Worm (Caenorhabditis elegans) whole organism, midembryonic: ENCODE measurements around the gene B0507.6.
"Not testable (repeated sequence)": the region's sequence is repeated elsewhere in the genome, so short reads cannot be mapped to it uniquely, and the experiment has no call there.

Experiments used
- T22C8.4 ChIP-seq: fragments of 200-800 bp; sonication (Bioruptor generic); IDR thresholded peaks from 2 replicates; pipeline ENCODE4 v1.3.6; 2022; ENCODE audit warnings: missing genetic modification characterization, missing compliant biosample characterization
- cog-1 ChIP-seq: sonication (generic microtip); optimal IDR thresholded peaks from 2 replicates; lab custom pipeline; 2016; ENCODE audit warnings: missing genetic modification characterization, missing compliant biosample characterization
- flt-1 ChIP-seq: fragments of 200-800 bp; sonication (Bioruptor generic); IDR thresholded peaks from 2 replicates; pipeline ENCODE4 v1.3.6; 2022; ENCODE audit warnings: missing genetic modification characterization, missing compliant biosample characterization
- klf-2 ChIP-seq: fragments of 200-800 bp; sonication (Bioruptor generic); conservative IDR thresholded peaks from 2 replicates; pipeline ENCODE4 v1.3.6; 2022; ENCODE audit warnings: missing genetic modification reagents, missing genetic modification characterization, missing compliant biosample characterization
- med-1 ChIP-seq: sonication (generic microtip); optimal IDR thresholded peaks from 2 replicates; lab custom pipeline; 2017; ENCODE audit warnings: missing genetic modification characterization, mild to moderate bottlenecking, missing compliant biosample characterization, antibody characterized with exemption, missing genetic modification reagents; ENCODE audit not compliant: insufficient read depth
- ref-1 ChIP-seq: fragments of 200-800 bp; sonication (Bioruptor generic); conservative IDR thresholded peaks from 2 replicates; pipeline ENCODE4 v1.3.6; 2022; ENCODE audit warnings: missing genetic modification reagents, missing genetic modification characterization, missing compliant biosample characterization
- tab-1 ChIP-seq: fragments of 200-800 bp; sonication (Bioruptor generic); IDR thresholded peaks from 2 replicates; pipeline ENCODE4 v1.3.6; 2022; ENCODE audit warnings: missing genetic modification characterization, missing compliant biosample characterization
- ztf-23 ChIP-seq: fragments of 200-800 bp; sonication (Bioruptor generic); IDR thresholded peaks from 2 replicates; pipeline ENCODE4 v1.3.6; 2022; ENCODE audit warnings: missing genetic modification reagents, missing genetic modification characterization, missing compliant biosample characterization
- ztf-29 ChIP-seq: fragments of 200-800 bp; sonication (Bioruptor generic); IDR thresholded peaks from 2 replicates; pipeline ENCODE4 v1.3.6; 2022; ENCODE audit warnings: missing genetic modification reagents, missing genetic modification characterization, missing compliant biosample characterization

Gene B0507.6

ce11 chrV:8745858-8746257 is at the start of gene B0507.6:
TSS of gene B0507.6 (plus strand) at chrV:8746158.
- no peak for TF ChIP-seq tab-1 (GFP tag; lab: Robert Waterston, UW)
- no peak for TF ChIP-seq klf-2 (GFP tag; lab: Robert Waterston, UW)
- TF ChIP-seq flt-1 (GFP tag; lab: Robert Waterston, UW), result no peak
- no peak for TF ChIP-seq ztf-29 (GFP tag; lab: Robert Waterston, UW)
- TF ChIP-seq cog-1 (tag; lab: Kevin White, UChicago), result no peak
- TF ChIP-seq ztf-23 (GFP tag; lab: Robert Waterston, UW), result no peak

ce11 chrV:8696218-8696617 is 49.7 kb upstream of the B0507.6 start, which contains the start of gene ZC190.10:
TSS of gene ZC190.10 (minus strand) at chrV:8696318.
- not testable (repeated sequence) for TF ChIP-seq tab-1 (GFP tag; lab: Robert Waterston, UW); ref-1; klf-2 (GFP tag; lab: Robert Waterston, UW)

DNA sequence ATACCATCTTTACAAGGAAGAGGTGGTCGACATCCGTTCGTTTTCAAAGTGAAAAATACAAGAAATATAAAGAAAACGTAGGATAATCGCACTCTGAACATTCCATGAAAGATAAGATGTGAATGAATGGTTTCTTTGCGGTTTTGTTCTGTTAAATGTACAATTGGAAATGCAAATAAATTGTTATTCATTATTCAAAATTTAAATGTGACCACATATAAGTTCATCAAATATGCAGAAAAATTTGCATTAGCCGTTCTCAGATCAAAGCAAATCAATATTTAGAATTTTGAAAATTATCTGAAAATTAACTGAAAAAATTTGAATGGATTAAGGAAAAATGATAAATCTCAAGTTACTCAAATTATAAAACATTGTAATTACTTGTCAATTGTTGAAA is 34.0 kb upstream of the B0507.6 start, which contains the start of gene ZC178.2:
TSS of gene ZC178.2 (minus strand) at position 101 of the 400 bp plus-strand sequence.
- TF ChIP-seq flt-1 (GFP tag; lab: Robert Waterston, UW), result no peak
- no peak for TF ChIP-seq ref-1
- no peak for TF ChIP-seq med-1
- no peak for TF ChIP-seq T22C8.4 (GFP tag; lab: Robert Waterston, UW)
- TF ChIP-seq ztf-23 (GFP tag; lab: Robert Waterston, UW), result no peak
- TF ChIP-seq klf-2 (GFP tag; lab: Robert Waterston, UW), result no peak
- no peak for TF ChIP-seq cog-1 (tag; lab: Kevin White, UChicago)
- TF ChIP-seq tab-1 (GFP tag; lab: Robert Waterston, UW), result no peak
- TF ChIP-seq ztf-29 (GFP tag; lab: Robert Waterston, UW), result no peak

DNA sequence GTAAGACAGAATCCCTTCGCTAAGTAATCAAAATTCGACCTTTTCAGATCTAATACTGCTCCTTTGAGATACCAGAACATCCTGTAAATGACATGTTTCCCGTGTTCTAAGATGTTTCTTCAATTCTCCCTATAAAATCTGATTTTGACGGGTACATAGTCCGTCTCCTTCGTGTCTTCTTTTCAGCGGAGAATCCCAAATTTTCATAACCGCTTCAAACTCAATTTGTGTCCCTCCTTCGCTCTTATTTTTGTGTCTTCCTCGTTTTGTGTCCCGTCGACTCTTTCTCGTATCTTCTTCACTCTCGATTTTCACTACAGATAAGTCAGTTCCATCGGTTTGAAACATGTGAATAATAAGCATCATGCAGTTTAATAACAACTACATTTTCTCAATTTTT is 29.8 kb upstream of the B0507.6 start, which contains the start of gene glr-5:
TSS of gene glr-5 (plus strand) at position 321 of the 400 bp plus-strand sequence.
- TF ChIP-seq T22C8.4 (GFP tag; lab: Robert Waterston, UW), result no peak
- no peak for TF ChIP-seq med-1
- TF ChIP-seq ref-1, result no peak
- TF ChIP-seq flt-1 (GFP tag; lab: Robert Waterston, UW), result no peak
- TF ChIP-seq ztf-29 (GFP tag; lab: Robert Waterston, UW), result no peak
- no peak for TF ChIP-seq tab-1 (GFP tag; lab: Robert Waterston, UW)
- no peak for TF ChIP-seq ztf-23 (GFP tag; lab: Robert Waterston, UW)
- no peak for TF ChIP-seq klf-2 (GFP tag; lab: Robert Waterston, UW)
- TF ChIP-seq cog-1 (tag; lab: Kevin White, UChicago), result no peak

- TF ChIP-seq tab-1 (GFP tag; lab: Robert Waterston, UW) (no peak), med-1 (no peak), ztf-29 (GFP tag; lab: Robert Waterston, UW) (no peak), ztf-23 (GFP tag; lab: Robert Waterston, UW) (no peak), klf-2 (GFP tag; lab: Robert Waterston, UW) (no peak)
These were observed 27.6 kb upstream of the B0507.6 start for ce11 chrV:8718399-8718798.

DNA sequence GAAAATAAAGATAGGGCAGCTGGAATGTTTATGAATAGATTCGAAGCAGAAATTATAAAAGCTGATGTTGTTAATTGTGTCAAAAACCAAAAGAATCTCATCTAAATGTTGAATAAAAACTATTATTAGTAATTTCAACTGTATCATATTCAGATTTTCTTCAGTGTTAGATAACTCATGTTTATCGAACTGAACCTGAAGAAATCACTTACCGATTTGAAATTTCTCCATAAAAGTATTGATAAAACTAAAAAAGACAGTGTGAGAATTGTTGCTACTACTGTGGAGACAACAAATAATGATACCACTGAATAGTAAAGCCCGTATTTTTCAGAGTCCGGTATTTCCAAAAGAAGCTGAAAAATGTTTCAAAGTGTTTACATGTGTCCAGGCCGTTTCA is 23.8 kb upstream of the B0507.6 start, which contains the start of gene ZC196.8:
TSS of gene ZC196.8 (minus strand) at position 101 of the 400 bp plus-strand sequence.
- not testable (repeated sequence) for TF ChIP-seq T22C8.4 (GFP tag; lab: Robert Waterston, UW); ref-1; klf-2 (GFP tag; lab: Robert Waterston, UW)

- not testable (repeated sequence) for TF ChIP-seq cog-1 (tag; lab: Kevin White, UChicago); ztf-29 (GFP tag; lab: Robert Waterston, UW); flt-1 (GFP tag; lab: Robert Waterston, UW)
These were observed 19.7 kb upstream of the B0507.6 start, which contains the start of gene droe-8 for ce11 chrV:8726228-8726627. TSS of gene droe-8 (plus strand) at chrV:8726528.

ce11 chrV:8727077-8727476 is 18.9 kb upstream of the B0507.6 start, which contains the start of gene ZC196.9:
TSS of gene ZC196.9 (minus strand) at chrV:8727177.
- TF ChIP-seq ztf-23 (GFP tag; lab: Robert Waterston, UW) (no peak), tab-1 (GFP tag; lab: Robert Waterston, UW) (no peak), klf-2 (GFP tag; lab: Robert Waterston, UW) (no peak), cog-1 (tag; lab: Kevin White, UChicago) (no peak), ztf-29 (GFP tag; lab: Robert Waterston, UW) (no peak), med-1 (no peak), T22C8.4 (GFP tag; lab: Robert Waterston, UW) (no peak), ref-1 (no peak), flt-1 (GFP tag; lab: Robert Waterston, UW) (no peak)

DNA sequence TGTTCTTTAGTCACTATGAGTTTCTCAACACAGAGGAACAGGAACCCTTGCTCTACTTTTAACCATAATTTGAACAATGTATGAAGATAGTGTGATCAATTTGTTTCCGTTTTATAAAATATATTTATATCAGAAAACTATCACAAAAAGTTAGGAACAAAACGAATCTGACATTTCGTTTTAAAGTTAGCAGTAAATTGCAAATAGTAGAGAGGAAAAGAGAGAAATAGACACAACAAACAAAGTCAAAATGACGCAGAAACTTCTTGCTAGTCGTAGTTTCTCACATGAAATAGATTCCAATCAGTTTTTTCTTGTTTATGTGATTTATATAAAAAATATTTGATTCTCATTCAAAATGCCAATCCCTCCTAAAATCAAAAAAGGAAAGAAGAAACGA is 16.9 kb upstream of the B0507.6 start, which contains the start of gene ZC196.5:
TSS of gene ZC196.5 (plus strand) at position 301 of the 400 bp plus-strand sequence.
- no peak for TF ChIP-seq klf-2 (GFP tag; lab: Robert Waterston, UW)
- TF ChIP-seq tab-1 (GFP tag; lab: Robert Waterston, UW), result no peak
- TF ChIP-seq flt-1 (GFP tag; lab: Robert Waterston, UW), result no peak
- TF ChIP-seq ztf-23 (GFP tag; lab: Robert Waterston, UW), result no peak
- no peak for TF ChIP-seq ref-1
- TF ChIP-seq T22C8.4 (GFP tag; lab: Robert Waterston, UW), result no peak
- TF ChIP-seq cog-1 (tag; lab: Kevin White, UChicago), result no peak
- TF ChIP-seq med-1, result no peak
- TF ChIP-seq ztf-29 (GFP tag; lab: Robert Waterston, UW), result no peak

ce11 chrV:8730991-8731390 is 15.0 kb upstream of the B0507.6 start:
- TF ChIP-seq flt-1 (GFP tag; lab: Robert Waterston, UW) (no peak), ref-1 (no peak), cog-1 (tag; lab: Kevin White, UChicago) (no peak), ztf-29 (GFP tag; lab: Robert Waterston, UW) (no peak), tab-1 (GFP tag; lab: Robert Waterston, UW) (no peak), klf-2 (GFP tag; lab: Robert Waterston, UW) (no peak), ztf-23 (GFP tag; lab: Robert Waterston, UW) (no peak), T22C8.4 (GFP tag; lab: Robert Waterston, UW) (no peak), med-1 (no peak)
